Worm (Caenorhabditis elegans): ENCODE measurements around the gene C09F5.1.
A peak's percentile ranks its signal among the peaks of the same experiment; 100 is the strongest.

ce11 chrIII:670994-671393 is 12.5 kb downstream of the C09F5.1 start:
- TF ChIP-seq lin-11 (tag; optimal IDR thresholded peaks at IDR 0.05): peak; percentile 87
- TF ChIP-seq dmd-4 (tag; optimal IDR thresholded peaks at IDR 0.05): no peak
- no peak for TF ChIP-seq ztf-11 (tag; optimal IDR thresholded peaks at IDR 0.05)
- TF ChIP-seq blmp-1 (tag; optimal IDR thresholded peaks at IDR 0.05; ENCODE audit: insufficient read depth): no peak
- no peak for TF ChIP-seq snpc-4 (tag; optimal IDR thresholded peaks at IDR 0.05)
- no peak for TF ChIP-seq skn-1 (tag; optimal IDR thresholded peaks at IDR 0.05)
- no peak for TF ChIP-seq unc-62 (GFP tag; optimal IDR thresholded peaks at IDR 0.05)
- no peak for TF ChIP-seq ama-1 (optimal IDR thresholded peaks at IDR 0.05)
- no peak for TF ChIP-seq ZK546.5 (tag; optimal IDR thresholded peaks at IDR 0.05)
